Worm (Caenorhabditis elegans): ENCODE results near the gene nhr-132.

nhr-132 gene

DNA sequence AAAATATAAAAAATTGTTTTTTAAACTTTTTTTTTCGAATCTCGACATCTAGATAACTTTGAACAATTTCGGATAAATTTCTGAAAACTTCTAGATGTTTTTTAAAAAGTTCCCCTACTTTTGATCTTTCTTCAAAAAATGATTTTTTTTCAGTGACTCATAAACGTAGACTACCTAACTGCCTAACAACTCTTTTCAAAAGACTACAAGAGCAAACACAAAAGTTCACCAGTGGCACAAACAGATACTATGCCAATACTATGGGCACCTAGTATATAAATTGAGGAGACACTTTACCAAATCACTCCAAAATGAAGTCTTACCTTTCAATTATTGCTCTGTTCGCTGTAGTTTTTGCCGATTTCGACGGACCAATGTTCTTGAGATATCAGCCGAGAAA is 30.5 kb upstream of the nhr-132 start, which contains the start of gene srlf-35 (continued):
- TF ChIP-seq aptf-2 (GFP tag; conservative IDR thresholded peaks at IDR 0.05) (no peak), efl-1 (GFP tag; optimal IDR thresholded peaks at IDR 0.05) (no peak)

DNA sequence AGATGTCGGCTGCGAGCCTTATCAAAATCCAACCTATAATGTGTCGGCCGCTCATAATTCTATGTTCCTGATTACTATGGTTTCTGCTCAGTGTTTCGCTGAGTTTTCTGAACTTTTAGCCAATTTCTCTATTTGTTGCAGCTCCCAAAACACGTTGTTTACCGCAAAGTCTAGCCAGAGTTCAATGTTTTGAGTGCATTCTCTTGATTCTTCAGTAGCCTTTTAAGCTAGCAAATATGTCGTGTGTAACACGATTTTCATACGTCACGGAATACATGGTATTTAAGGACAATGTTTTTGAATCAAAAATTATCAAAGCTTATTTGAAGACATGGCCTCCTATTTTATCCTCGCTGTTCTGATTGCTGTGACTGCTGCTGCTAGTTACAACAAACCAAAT is 29.1 kb upstream of the nhr-132 start, which contains the start of gene srlf-19:
Gene srlf-19 (plus strand): TSS at position 301 of the 400 bp plus-strand sequence.
- TF ChIP-seq egl-18 (GFP tag; IDR thresholded peaks at IDR 0.05): no peak
- TF ChIP-seq dpl-1 (GFP tag; optimal IDR thresholded peaks at IDR 0.05): no peak
- no peak for TF ChIP-seq madf-10 (tag; optimal IDR thresholded peaks at IDR 0.05)
- TF ChIP-seq lin-40 (tag; optimal IDR thresholded peaks at IDR 0.05): no peak
- no peak for TF ChIP-seq somi-1 (GFP tag; optimal IDR thresholded peaks at IDR 0.05)
- no peak for TF ChIP-seq aptf-2 (GFP tag; conservative IDR thresholded peaks at IDR 0.05)
- TF ChIP-seq lin-35 (GFP tag; optimal IDR thresholded peaks at IDR 0.05): no peak

DNA sequence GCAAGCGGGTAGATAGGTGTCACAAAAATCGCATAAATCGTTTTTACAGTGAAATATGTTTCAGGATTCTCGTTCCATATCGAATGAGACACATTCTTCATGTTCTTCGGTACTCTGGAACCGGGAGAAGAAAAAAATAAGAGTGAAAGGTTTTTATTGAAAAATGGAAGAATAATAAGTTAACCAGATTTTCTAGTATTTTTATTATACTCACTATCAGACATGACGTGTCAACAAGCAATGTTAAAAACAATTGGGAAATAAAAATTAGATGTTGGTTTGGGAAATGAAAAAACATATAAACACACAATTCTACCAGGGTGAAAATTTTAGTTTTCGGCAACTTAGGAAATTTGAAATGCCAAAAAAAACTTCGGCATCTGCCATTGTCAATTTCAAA is 21.8 kb upstream of the nhr-132 start, which contains the start of gene srh-37:
Gene srh-37 (minus strand): TSS at position 101 of the 400 bp plus-strand sequence.
- no peak for TF ChIP-seq dox-1 (GFP tag; IDR thresholded peaks at IDR 0.05)
- no peak for TF ChIP-seq hlh-26 (GFP tag; conservative IDR thresholded peaks at IDR 0.05)
- TF ChIP-seq B0261.1 (tag; optimal IDR thresholded peaks at IDR 0.05): no peak
- no peak for TF ChIP-seq atf-7 (tag; optimal IDR thresholded peaks at IDR 0.05)
- no peak for TF ChIP-seq B0035.1 (tag; optimal IDR thresholded peaks at IDR 0.05)
- no peak for TF ChIP-seq nfya-1 (tag; optimal IDR thresholded peaks at IDR 0.05; ENCODE audit: borderline replicate concordance, insufficient read depth)
- TF ChIP-seq unc-62 (GFP tag; optimal IDR thresholded peaks at IDR 0.05): no peak
- no peak for TF ChIP-seq zim-3 (tag; optimal IDR thresholded peaks at IDR 0.05)
- TF ChIP-seq F22D6.2 (tag; optimal IDR thresholded peaks at IDR 0.05): no peak
- TF ChIP-seq ztf-6 (GFP tag; IDR thresholded peaks at IDR 0.05): no peak
- no peak for TF ChIP-seq sptf-2 (GFP tag; optimal IDR thresholded peaks at IDR 0.05)
- no peak for TF ChIP-seq lin-26 (GFP tag; IDR thresholded peaks at IDR 0.05)
- TF ChIP-seq ztf-3 (GFP tag; optimal IDR thresholded peaks at IDR 0.05): no peak
- no peak for TF ChIP-seq C17E4.6 (GFP tag; IDR thresholded peaks at IDR 0.05)
- no peak for TF ChIP-seq ztf-18 (tag; optimal IDR thresholded peaks at IDR 0.05)
- no peak for TF ChIP-seq lin-40 (tag; optimal IDR thresholded peaks at IDR 0.05)
- TF ChIP-seq him-1 (tag; optimal IDR thresholded peaks at IDR 0.05): no peak
- TF ChIP-seq let-607 (tag; optimal IDR thresholded peaks at IDR 0.05): no peak
- no peak for TF ChIP-seq Y95B8A.8 (GFP tag; IDR thresholded peaks at IDR 0.05)
- no peak for TF ChIP-seq nfyb-1 (GFP tag; IDR thresholded peaks at IDR 0.05)

DNA sequence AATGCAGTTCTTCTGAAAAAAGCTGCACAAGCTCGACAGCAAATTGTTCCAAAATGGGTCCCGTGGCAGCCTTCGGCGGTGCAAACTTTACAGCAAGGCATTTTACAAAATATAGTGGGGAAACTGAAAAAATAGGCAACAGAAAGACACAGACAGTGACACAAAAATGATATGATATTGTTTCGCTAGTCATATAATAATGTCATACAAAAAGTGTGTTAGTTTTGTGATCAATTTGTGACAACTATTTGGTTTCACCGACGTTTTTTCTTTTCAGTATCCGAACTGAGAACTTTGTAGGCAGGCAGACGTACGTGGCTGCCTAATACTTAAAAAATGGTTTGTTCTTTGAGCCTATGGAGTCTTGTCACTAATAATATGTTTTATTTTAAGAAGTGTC is 14.8 kb upstream of the nhr-132 start, which contains the start of gene nhr-210:
Gene nhr-210 (minus strand): TSS at position 101 of the 400 bp plus-strand sequence.
- peak; percentile 44 for TF ChIP-seq nhr-80 (tag; optimal IDR thresholded peaks at IDR 0.05)
- no peak for TF ChIP-seq somi-1 (GFP tag; optimal IDR thresholded peaks at IDR 0.05)
- no peak for TF ChIP-seq nhr-179 (tag; optimal IDR thresholded peaks at IDR 0.05)

DNA sequence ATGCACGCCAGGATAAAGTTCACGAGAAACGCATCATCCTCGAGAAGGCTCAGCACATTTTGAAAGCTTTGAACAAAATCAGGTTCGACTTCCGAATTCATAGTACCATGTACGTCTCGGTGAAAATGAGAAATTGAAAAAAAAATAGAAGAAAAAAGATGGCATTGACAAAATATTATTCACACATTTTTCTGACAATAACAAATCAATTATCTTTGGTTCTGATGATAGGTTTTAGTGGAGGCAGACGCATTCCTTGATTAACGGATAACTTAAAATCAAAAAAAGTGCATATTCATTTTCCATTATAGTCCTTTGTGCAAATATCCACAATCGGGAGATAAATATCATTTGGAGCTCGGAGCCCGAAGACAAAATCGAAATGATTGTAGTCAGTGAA is 12.7 kb upstream of the nhr-132 start, which contains the start of gene srw-107:
Gene srw-107 (minus strand): TSS at position 101 of the 400 bp plus-strand sequence.
- no peak for TF ChIP-seq athp-1 (tag; optimal IDR thresholded peaks at IDR 0.05)
- TF ChIP-seq F33H1.4 (GFP tag; IDR thresholded peaks at IDR 0.05): no peak
- TF ChIP-seq K11D2.4 (GFP tag; IDR thresholded peaks at IDR 0.05): no peak
- no peak for TF ChIP-seq nhr-120 (GFP tag; IDR thresholded peaks at IDR 0.05)

Measured in whole organism, young adult.